Worm (Caenorhabditis elegans): Measurements from ENCODE around the gene mex-1.

- TF ChIP-seq W03F9.2 (tag; optimal IDR thresholded peaks at IDR 0.05), result no peak
- TF ChIP-seq him-1 (tag; optimal IDR thresholded peaks at IDR 0.05), result no peak
These were observed 45.5 kb upstream of the mex-1 start for ce11 chrII:11922757-11923538.
